Worm (Caenorhabditis elegans): ENCODE data around the gene nfu-1.

DNA sequence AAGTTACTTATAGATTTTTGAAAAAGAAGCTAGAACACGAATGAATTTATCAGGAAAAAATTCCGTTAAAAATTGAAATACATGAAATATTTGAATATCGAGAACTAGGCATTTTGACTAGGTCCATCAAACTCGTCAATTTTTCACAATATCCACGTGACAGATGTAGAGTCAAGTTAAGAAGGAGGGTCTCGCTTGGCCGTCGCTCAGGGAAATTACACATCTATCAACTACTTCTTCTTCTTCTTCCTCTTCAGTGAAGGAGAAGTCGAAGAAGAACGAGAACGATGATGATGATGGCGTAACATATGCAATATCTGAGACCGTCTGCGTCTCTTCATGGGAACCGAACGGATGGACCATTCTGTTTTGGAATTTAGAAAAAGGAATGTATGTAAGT lies 32.7 kb downstream of the nfu-1 start:
- no peak for TF ChIP-seq ceh-22 (tag; optimal IDR thresholded peaks at IDR 0.05)
- TF ChIP-seq ama-1 (optimal IDR thresholded peaks at IDR 0.05): no peak
- no peak for TF ChIP-seq K09A11.1 (tag; optimal IDR thresholded peaks at IDR 0.05; ENCODE audit: insufficient read depth)
- TF ChIP-seq ceh-18 (tag; optimal IDR thresholded peaks at IDR 0.05): no peak
- TF ChIP-seq pqm-1 (tag; optimal IDR thresholded peaks at IDR 0.05): no peak
- no peak for TF ChIP-seq ref-2 (tag; optimal IDR thresholded peaks at IDR 0.05)
- no peak for TF ChIP-seq sox-4 (tag; optimal IDR thresholded peaks at IDR 0.05)

Data from whole organism, late embryonic.